Fruit fly (Drosophila melanogaster): Measurements from ENCODE around the gene CG32100.
A peak's percentile ranks its signal among the peaks of the same experiment; 100 is the strongest.

Gene CG32100

dm6 chr3L:12267332-12267914 lies at the start of gene CG32100:
TSS of gene CG32100 (plus strand) at chr3L:12267528.
- TF ChIP-seq Hr83 (GFP tag; optimal IDR thresholded peaks at IDR 0.05; ENCODE audit: poor library complexity, severe bottlenecking) (peak; percentile 26), CG9705 (GFP tag; optimal IDR thresholded peaks at IDR 0.05) (no peak), dsf (GFP tag; optimal IDR thresholded peaks at IDR 0.05; ENCODE audit: borderline replicate concordance) (no peak)

- TF ChIP-seq ey (GFP tag; optimal IDR thresholded peaks at IDR 0.05) (no peak), usp (GFP tag; optimal IDR thresholded peaks at IDR 0.05) (no peak), Hr83 (GFP tag; optimal IDR thresholded peaks at IDR 0.05; ENCODE audit: poor library complexity, severe bottlenecking) (no peak), rgr (GFP tag; optimal IDR thresholded peaks at IDR 0.05) (no peak)
Observed at dm6 chr3L:12222945-12223634, 44.2 kb upstream of the CG32100 start.

dm6 chr3L:12223635-12224016 lies 43.7 kb upstream of the CG32100 start:
- no peak for TF ChIP-seq Abd-B (GFP tag; optimal IDR thresholded peaks at IDR 0.05)
- TF ChIP-seq HLH106 (tag; optimal IDR thresholded peaks at IDR 0.05): no peak

dm6 chr3L:12227219-12227618 lies 40.1 kb upstream of the CG32100 start:
- no peak for TF ChIP-seq Hr78 (GFP tag; optimal IDR thresholded peaks at IDR 0.05)
- TF ChIP-seq tai (GFP tag; optimal IDR thresholded peaks at IDR 0.05): no peak
- no peak for TF ChIP-seq usp (GFP tag; optimal IDR thresholded peaks at IDR 0.05)
- TF ChIP-seq Myc (optimal IDR thresholded peaks at IDR 0.05): no peak

- TF ChIP-seq usp (GFP tag; optimal IDR thresholded peaks at IDR 0.05) (no peak), Vsx2 (GFP tag; optimal IDR thresholded peaks at IDR 0.05; ENCODE audit: partially characterized antibody) (no peak), dl (GFP tag; optimal IDR thresholded peaks at IDR 0.05; ENCODE audit: insufficient read depth in 1 of 2, partially characterized antibody in 2 of 2) (no peak), h (GFP tag; optimal IDR thresholded peaks at IDR 0.05) (peak; percentile 29), ey (GFP tag; optimal IDR thresholded peaks at IDR 0.05) (no peak), Rel (GFP tag; optimal IDR thresholded peaks at IDR 0.05) (no peak), Rel (tag; optimal IDR thresholded peaks at IDR 0.05) (peak; percentile 87), br (GFP tag; optimal IDR thresholded peaks at IDR 0.05) (peak; percentile 36)
Observed at dm6 chr3L:12258698-12259097, 8.6 kb upstream of the CG32100 start.

- peak; percentile 55 for TF ChIP-seq sage (GFP tag; optimal IDR thresholded peaks at IDR 0.05)
- no peak for TF ChIP-seq Dif (GFP tag; optimal IDR thresholded peaks at IDR 0.05; ENCODE audit: partially characterized antibody)
- TF ChIP-seq Rel (GFP tag; optimal IDR thresholded peaks at IDR 0.05): peak; percentile 9
- TF ChIP-seq Rel (tag; optimal IDR thresholded peaks at IDR 0.05): no peak
- peak; percentile 50 for TF ChIP-seq Sp1 (GFP tag; optimal IDR thresholded peaks at IDR 0.05)
- TF ChIP-seq br (GFP tag; optimal IDR thresholded peaks at IDR 0.05): no peak
- no peak for TF ChIP-seq Hnf4 (GFP tag; optimal IDR thresholded peaks at IDR 0.05)
Observed at dm6 chr3L:12265526-12266342, 1.6 kb upstream of the CG32100 start.

- no peak for TF ChIP-seq tai (GFP tag; optimal IDR thresholded peaks at IDR 0.05)
- TF ChIP-seq OdsH (GFP tag; optimal IDR thresholded peaks at IDR 0.05): peak; percentile 75
- TF ChIP-seq Myc (optimal IDR thresholded peaks at IDR 0.05): no peak
- TF ChIP-seq Dif (GFP tag; optimal IDR thresholded peaks at IDR 0.05; ENCODE audit: partially characterized antibody): peak; percentile 58
- TF ChIP-seq brk (GFP tag; optimal IDR thresholded peaks at IDR 0.05): no peak
- peak; percentile 93 for TF ChIP-seq dmrt93B (GFP tag; optimal IDR thresholded peaks at IDR 0.05)
- peak; percentile 86 for TF ChIP-seq ey (GFP tag; optimal IDR thresholded peaks at IDR 0.05)
- TF ChIP-seq dl (GFP tag; optimal IDR thresholded peaks at IDR 0.05; ENCODE audit: insufficient read depth in 1 of 2, partially characterized antibody in 2 of 2): no peak
- TF ChIP-seq woc (GFP tag; optimal IDR thresholded peaks at IDR 0.05): peak; percentile 58
- peak; percentile 68 for TF ChIP-seq psq (GFP tag; optimal IDR thresholded peaks at IDR 0.05)
- TF ChIP-seq HLH106 (tag; optimal IDR thresholded peaks at IDR 0.05): peak; percentile 94
- TF ChIP-seq jim (GFP tag; optimal IDR thresholded peaks at IDR 0.05): no peak
- no peak for TF ChIP-seq Hr78 (GFP tag; optimal IDR thresholded peaks at IDR 0.05)
- no peak for TF ChIP-seq Jra (GFP tag; optimal IDR thresholded peaks at IDR 0.05)
- no peak for TF ChIP-seq pan (optimal IDR thresholded peaks at IDR 0.05)
- peak; percentile 81 for TF ChIP-seq sage (GFP tag; optimal IDR thresholded peaks at IDR 0.05)
- no peak for TF ChIP-seq Vsx2 (GFP tag; optimal IDR thresholded peaks at IDR 0.05; ENCODE audit: partially characterized antibody)
- TF ChIP-seq Hr83 (GFP tag; optimal IDR thresholded peaks at IDR 0.05; ENCODE audit: poor library complexity, severe bottlenecking): peak; percentile 69
- no peak for TF ChIP-seq N (GFP tag; optimal IDR thresholded peaks at IDR 0.05)
- TF ChIP-seq CG32264 (GFP tag; optimal IDR thresholded peaks at IDR 0.05): peak; percentile 65
Observed at dm6 chr3L:12266343-12267287, 713 bp upstream of the CG32100 start, which contains the start of gene app. TSS of gene app (minus strand) at chr3L:12266841.

Data from whole organism, wandering third instar larva.